Fruit fly (Drosophila melanogaster) whole organism: ENCODE measurements around the gene bowl.

Experiments used
- CG8478 ChIP-seq: fragments of >200 bp; optimal IDR thresholded peaks from 2 replicates; lab custom pipeline; 2018; ENCODE audit warnings: inconsistent platforms
- EcR ChIP-seq, 2 experiments: fragments of >200 bp; optimal IDR thresholded peaks; 2 replicates each; lab custom pipeline; 2017; ENCODE audit warnings: missing biosample characterization in 2 of 2, missing genetic modification characterization in 2 of 2, missing genetic modification reagents in 2 of 2
- usp ChIP-seq: fragments of >200 bp; optimal IDR thresholded peaks from 2 replicates; lab custom pipeline; 2017; ENCODE audit warnings: missing biosample characterization, missing genetic modification characterization, mixed read lengths

DNA sequence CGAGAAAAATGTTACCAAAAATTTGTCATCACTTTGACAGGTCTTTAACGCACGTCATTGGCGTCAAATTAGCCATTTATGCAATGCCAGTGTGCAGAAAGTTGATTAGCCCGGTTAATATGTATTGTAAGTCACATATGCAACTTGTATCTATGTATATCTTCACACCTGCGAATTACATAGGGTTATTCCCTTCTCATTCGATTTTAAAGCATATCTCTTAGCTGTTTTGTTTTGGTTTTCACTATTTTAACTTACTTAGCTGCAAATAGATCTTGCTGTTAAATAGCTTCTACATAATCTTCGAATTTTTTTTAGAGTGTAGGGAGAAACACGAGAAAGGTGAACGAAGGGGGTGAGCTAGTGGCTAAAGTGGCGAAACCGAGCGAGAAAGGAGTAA lies 40.4 kb upstream of the bowl start:
- no peak for TF ChIP-seq usp (GFP tag; lab: Kevin White, UChicago)
- no peak for TF ChIP-seq EcR (GFP tag; optimal IDR thresholded peaks at IDR 0.05; lab: Kevin White, UChicago)
- TF ChIP-seq CG8478 (lab: Kevin White, UChicago) = no peak
